Fruit fly (Drosophila melanogaster): ENCODE data around the gene CG42371.

Gene CG42371

dm6 chr2L:2177969-2178809 lies 38.9 kb downstream of the CG42371 start, which contains the start of gene aop (continued):
- TF ChIP-seq CG9215 (GFP tag; IDR thresholded peaks at IDR 0.05) (no peak), HmgZ (tag; optimal IDR thresholded peaks at IDR 0.05) (peak; percentile 52), dimm (GFP tag; IDR thresholded peaks at IDR 0.05) (no peak), nom (GFP tag; optimal IDR thresholded peaks at IDR 0.05) (peak; percentile 46), trh (GFP tag; optimal IDR thresholded peaks at IDR 0.05) (no peak), D (optimal IDR thresholded peaks at IDR 0.05) (no peak), D (GFP tag; optimal IDR thresholded peaks at IDR 0.05) (peak; percentile 3), CG8944 (GFP tag; optimal IDR thresholded peaks at IDR 0.05) (peak; percentile 10), CG6683 (GFP tag; optimal IDR thresholded peaks at IDR 0.05) (no peak), caup (GFP tag; optimal IDR thresholded peaks at IDR 0.05; ENCODE audit: severe bottlenecking) (peak; percentile 18), Lim3 (GFP tag; IDR thresholded peaks at IDR 0.05) (no peak), GATAe (GFP tag; conservative IDR thresholded peaks at IDR 0.05) (no peak), CG8388 (GFP tag; optimal IDR thresholded peaks at IDR 0.05) (no peak), sens (GFP tag) (peak; percentile 82), Doc3 (GFP tag; IDR thresholded peaks at IDR 0.05; ENCODE audit: partially characterized antibody) (no peak), Ada2b (GFP tag; IDR thresholded peaks at IDR 0.05) (no peak), CG2875 (GFP tag; optimal IDR thresholded peaks at IDR 0.05) (no peak), croc (GFP tag; conservative IDR thresholded peaks at IDR 0.05) (no peak), CG7987 (GFP tag; optimal IDR thresholded peaks at IDR 0.05) (peak; percentile 34), CG8281 (tag; optimal IDR thresholded peaks at IDR 0.05) (no peak), CG14050 (GFP tag; IDR thresholded peaks at IDR 0.05) (no peak), fu2 (GFP tag; optimal IDR thresholded peaks at IDR 0.05) (no peak), Myb (GFP tag; optimal IDR thresholded peaks at IDR 0.05) (no peak), Opbp (GFP tag; IDR thresholded peaks at IDR 0.05; ENCODE audit: partially characterized antibody) (peak; percentile 47; the same call in 1 of the 3 replicates), Sry-δ (GFP tag; optimal IDR thresholded peaks at IDR 0.05) (no peak), CG12659 (GFP tag; optimal IDR thresholded peaks at IDR 0.05) (peak; percentile 29), Oaz (GFP tag; IDR thresholded peaks at IDR 0.05) (no peak), Spps (tag; optimal IDR thresholded peaks at IDR 0.05) (peak; percentile 39), CG17829 (tag; optimal IDR thresholded peaks at IDR 0.05) (peak; percentile 48), CG10462 (GFP tag; optimal IDR thresholded peaks at IDR 0.05) (no peak), schlank (tag; optimal IDR thresholded peaks at IDR 0.05) (no peak), slbo (GFP tag; IDR thresholded peaks at IDR 0.05) (no peak), CG6813 (GFP tag; optimal IDR thresholded peaks at IDR 0.05) (peak; percentile 11), NC2α (GFP tag; optimal IDR thresholded peaks at IDR 0.05) (no peak), vnd (GFP tag; IDR thresholded peaks at IDR 0.05; ENCODE audit: partially characterized antibody) (no peak), peb (GFP tag; IDR thresholded peaks at IDR 0.05) (no peak), grn (GFP tag; optimal IDR thresholded peaks at IDR 0.05) (no peak), CG12299 (tag; optimal IDR thresholded peaks at IDR 0.05) (peak; percentile 16), CG4404 (GFP tag; IDR thresholded peaks at IDR 0.05) (no peak), CG2199 (GFP tag; IDR thresholded peaks at IDR 0.05) (no peak), chm (GFP tag; IDR thresholded peaks at IDR 0.05) (peak; percentile 60), CG3838 (GFP tag; optimal IDR thresholded peaks at IDR 0.05) (peak; percentile 39), btn (GFP tag; optimal IDR thresholded peaks at IDR 0.05) (no peak), CG13296 (GFP tag; optimal IDR thresholded peaks at IDR 0.05) (peak; percentile 48), HLH4C (GFP tag; IDR thresholded peaks at IDR 0.05; ENCODE audit: partially characterized antibody) (peak; percentile 27; the same call in 1 of the 3 replicates), ken (GFP tag; IDR thresholded peaks at IDR 0.05) (no peak), B-H1 (GFP tag; IDR thresholded peaks at IDR 0.05) (no peak), CG10431 (GFP tag; optimal IDR thresholded peaks at IDR 0.05) (peak; percentile 14), pros (GFP tag; optimal IDR thresholded peaks at IDR 0.05) (peak; percentile 72), ac (GFP tag; optimal IDR thresholded peaks at IDR 0.05) (peak; percentile 50)

Measured in whole organism, embryonic.